Worm (Caenorhabditis elegans): ENCODE results near the gene oac-40.

ce11 chrV:9065001-9065400, 48.4 kb downstream of the oac-40 start:
- TF ChIP-seq unc-62 (GFP tag; optimal IDR thresholded peaks at IDR 0.05) = no peak
- no peak for TF ChIP-seq ztf-11 (tag; optimal IDR thresholded peaks at IDR 0.05)
- no peak for TF ChIP-seq nhr-11 (tag; optimal IDR thresholded peaks at IDR 0.05)
- no peak for TF ChIP-seq nhr-237 (tag; optimal IDR thresholded peaks at IDR 0.05)
